Worm (Caenorhabditis elegans) whole organism, young adult: ENCODE measurements around the gene snf-12.

ENCODE experiments used
- athp-1 ChIP-seq: sonication (generic microtip); optimal IDR thresholded peaks from 2 replicates; lab custom pipeline; 2017; ENCODE audit warnings: mild to moderate bottlenecking, missing genetic modification characterization, missing compliant biosample characterization
- mcd-1 ChIP-seq: fragments of 200-800 bp; sonication (Bioruptor generic); IDR thresholded peaks from 2 replicates; pipeline ENCODE4 v1.3.6; 2022; ENCODE audit warnings: missing genetic modification reagents, missing genetic modification characterization, missing compliant biosample characterization

DNA sequence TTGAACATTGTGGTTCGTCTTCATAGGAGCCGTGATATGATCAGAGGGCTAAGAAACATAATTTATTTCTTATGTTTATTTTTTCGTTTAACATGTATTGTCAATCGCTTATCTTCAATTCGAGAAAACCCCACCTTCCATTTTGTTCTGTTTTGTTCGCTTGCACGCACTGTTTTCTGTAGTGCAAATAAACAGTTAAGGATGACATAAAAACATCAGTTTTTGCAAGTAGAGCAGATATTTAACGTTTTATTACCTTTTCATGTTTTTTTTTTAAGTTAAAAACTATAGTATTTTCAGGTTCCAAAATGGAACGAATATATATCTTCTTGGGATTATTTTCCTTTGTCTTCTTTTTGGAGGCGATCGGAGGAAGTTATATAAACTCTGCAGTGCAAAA, 28.1 kb downstream of the snf-12 start, which contains the start of gene F47E1.2:
- TF ChIP-seq mcd-1 (GFP tag; lab: Robert Waterston, UW): no peak
- no peak for TF ChIP-seq athp-1 (tag; lab: Kevin White, UChicago)
